Worm (Caenorhabditis elegans) whole organism, L4/young adult: ENCODE measurements around the gene T01E8.1.

Source experiments
- W03F9.2 ChIP-seq: fragments of 150-350 bp; optimal IDR thresholded peaks from 2 replicates; lab custom pipeline; 2014; ENCODE audit warnings: missing biosample characterization, missing genetic modification characterization
- dao-5 ChIP-seq: sonication (generic microtip); optimal IDR thresholded peaks from 2 replicates; lab custom pipeline; 2016; ENCODE audit warnings: missing genotype, missing genetic modification characterization, moderate library complexity, missing compliant biosample characterization
- him-1 ChIP-seq: sonication (generic microtip); optimal IDR thresholded peaks from 2 replicates; lab custom pipeline; 2016; ENCODE audit warnings: missing genotype, missing genetic modification reagents, missing genetic modification characterization, missing compliant biosample characterization

The T01E8.1 gene

ce11 chrII:10194605-10195004 lies 11.9 kb upstream of the T01E8.1 start, which contains the start of gene srb-6:
Gene srb-6, plus strand, starts transcription at chrII:10194905.
- no peak for TF ChIP-seq dao-5 (tag; lab: Kevin White, UChicago)
- no peak for TF ChIP-seq W03F9.2 (tag; lab: Kevin White, UChicago)
- TF ChIP-seq him-1 = no peak

- TF ChIP-seq him-1 (peak; percentile 16), dao-5 (tag; lab: Kevin White, UChicago) (no peak), W03F9.2 (tag; lab: Kevin White, UChicago) (peak; percentile 49)
Observed at ce11 chrII:10197091-10197675, 9.3 kb upstream of the T01E8.1 start, which contains the start of gene R05H5.3. Gene R05H5.3, plus strand, starts transcription at chrII:10197625.

ce11 chrII:10198486-10198885 lies 8.0 kb upstream of the T01E8.1 start:
- TF ChIP-seq W03F9.2 (tag; lab: Kevin White, UChicago) (no peak), him-1 (no peak), dao-5 (tag; lab: Kevin White, UChicago) (no peak)

ce11 chrII:10199906-10200305 lies 6.6 kb upstream of the T01E8.1 start, which contains the start of gene R05H5.4:
Gene R05H5.4, minus strand, starts transcription at chrII:10200006.
- TF ChIP-seq him-1 (no peak), W03F9.2 (tag; lab: Kevin White, UChicago) (no peak), dao-5 (tag; lab: Kevin White, UChicago) (no peak)

ce11 chrII:10200759-10201158 lies 5.8 kb upstream of the T01E8.1 start, which contains the start of gene arv-1:
Gene arv-1, minus strand, starts transcription at chrII:10200823.
- TF ChIP-seq him-1 (peak; percentile 34), dao-5 (tag; lab: Kevin White, UChicago) (no peak), W03F9.2 (tag; lab: Kevin White, UChicago) (peak; percentile 74)

- no peak for TF ChIP-seq dao-5 (tag; lab: Kevin White, UChicago)
- TF ChIP-seq him-1 = no peak
- no peak for TF ChIP-seq W03F9.2 (tag; lab: Kevin White, UChicago)
Observed at ce11 chrII:10202275-10202674, 4.2 kb upstream of the T01E8.1 start.

DNA sequence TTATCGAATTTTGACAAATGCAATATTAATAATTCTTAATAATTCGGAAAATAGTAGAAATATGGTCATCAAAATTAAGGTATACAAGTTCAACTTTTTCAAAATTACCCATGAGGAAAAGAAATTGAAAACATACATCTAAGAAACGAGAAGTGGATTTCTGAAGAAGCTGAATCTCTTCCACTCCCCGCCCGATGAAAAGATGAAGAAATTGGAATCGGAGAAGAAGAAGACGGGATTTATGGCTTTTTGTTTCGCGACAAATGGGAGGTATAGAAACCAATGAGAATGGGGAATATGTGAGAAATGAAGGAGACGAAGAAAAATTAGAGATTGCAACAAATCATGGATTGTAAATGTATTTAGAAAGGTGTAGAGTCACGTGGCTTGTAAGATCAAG lies 3.5 kb upstream of the T01E8.1 start:
- TF ChIP-seq dao-5 (tag; lab: Kevin White, UChicago) = no peak
- no peak for TF ChIP-seq him-1
- no peak for TF ChIP-seq W03F9.2 (tag; lab: Kevin White, UChicago)

DNA sequence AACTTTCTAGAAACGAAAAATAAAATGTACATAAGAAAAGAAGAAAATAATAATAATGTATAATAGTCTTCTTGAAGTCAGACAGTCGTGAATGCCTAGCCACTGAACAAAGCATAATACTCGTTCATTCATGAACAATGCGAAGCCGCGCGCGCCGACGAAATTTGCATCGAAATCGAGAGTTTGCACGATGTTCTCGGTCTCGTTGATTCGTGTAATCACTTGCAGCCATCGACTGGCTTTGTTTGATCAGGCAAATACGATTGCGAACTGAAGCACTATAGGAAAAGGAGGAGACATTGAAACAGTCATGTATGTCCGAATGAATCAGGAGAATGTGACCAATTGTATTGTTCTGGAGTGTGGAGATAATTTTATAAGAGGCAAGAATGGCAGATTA lies 2.8 kb upstream of the T01E8.1 start:
- TF ChIP-seq him-1 (no peak), dao-5 (tag; lab: Kevin White, UChicago) (no peak), W03F9.2 (tag; lab: Kevin White, UChicago) (no peak)

- TF ChIP-seq W03F9.2 (tag; lab: Kevin White, UChicago) = no peak
Observed at ce11 chrII:10204428-10205049, 2.0 kb upstream of the T01E8.1 start.

ce11 chrII:10218171-10218570 lies 11.6 kb downstream of the T01E8.1 start, which contains the start of gene ref-1:
Gene ref-1, plus strand, starts transcription at chrII:10218471.
- TF ChIP-seq him-1 (no peak), dao-5 (tag; lab: Kevin White, UChicago) (no peak), W03F9.2 (tag; lab: Kevin White, UChicago) (no peak)

DNA sequence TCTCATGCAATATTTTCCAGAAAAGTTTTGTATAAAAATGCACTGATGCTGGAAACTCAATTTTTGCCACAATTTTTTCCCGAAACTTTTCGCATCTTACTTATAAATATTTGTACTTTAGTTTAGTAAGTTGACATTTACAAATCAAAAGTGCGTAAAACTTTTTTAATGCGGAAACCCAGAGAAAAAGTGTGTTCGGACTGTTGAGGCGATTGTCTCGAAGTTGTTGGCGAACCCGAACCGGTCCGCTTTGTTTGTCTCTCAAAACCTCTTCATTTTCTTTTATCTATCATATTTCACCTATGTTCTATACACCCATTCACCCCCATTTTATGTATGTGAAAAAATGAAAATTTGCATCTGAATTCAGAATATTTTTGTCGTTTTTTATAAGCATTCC lies 14.1 kb downstream of the T01E8.1 start:
- no peak for TF ChIP-seq dao-5 (tag; lab: Kevin White, UChicago)
- no peak for TF ChIP-seq him-1
- TF ChIP-seq W03F9.2 (tag; lab: Kevin White, UChicago) = no peak

DNA sequence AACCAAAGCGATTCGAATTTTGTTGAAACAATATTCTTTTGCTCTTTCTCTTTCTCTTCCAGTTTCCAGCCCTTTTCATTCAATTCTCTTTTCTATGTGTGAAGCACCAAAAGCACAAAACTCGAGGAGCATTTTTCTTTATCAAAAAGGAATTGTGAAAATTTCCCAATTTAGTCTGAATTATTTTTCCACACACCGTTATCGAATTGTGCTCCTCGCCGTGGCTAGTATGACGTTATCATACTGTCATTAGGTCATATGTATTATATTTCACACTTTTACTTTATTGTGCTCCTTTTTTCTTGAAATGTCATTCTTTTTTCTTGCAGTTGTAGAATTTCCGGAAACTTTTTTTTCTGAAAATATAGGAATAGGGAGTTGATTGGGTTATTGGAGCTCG lies 15.1 kb downstream of the T01E8.1 start:
- TF ChIP-seq him-1 (no peak), W03F9.2 (tag; lab: Kevin White, UChicago) (no peak), dao-5 (tag; lab: Kevin White, UChicago) (no peak)

- no peak for TF ChIP-seq dao-5 (tag; lab: Kevin White, UChicago)
- no peak for TF ChIP-seq W03F9.2 (tag; lab: Kevin White, UChicago)
- TF ChIP-seq him-1 = no peak
Observed at ce11 chrII:10222577-10222976, 16.1 kb downstream of the T01E8.1 start, which contains the start of gene plc-3. Gene plc-3, plus strand, starts transcription at chrII:10222877.

- TF ChIP-seq dao-5 (tag; lab: Kevin White, UChicago) = no peak
- TF ChIP-seq W03F9.2 (tag; lab: Kevin White, UChicago) = no peak
- TF ChIP-seq him-1 = no peak
Observed at ce11 chrII:10227030-10227429, 20.5 kb downstream of the T01E8.1 start, which contains the start of gene srh-135. Gene srh-135, minus strand, starts transcription at chrII:10227130.
